Fruit fly (Drosophila melanogaster) whole organism, embryonic: Measurements from ENCODE around the gene WDR79.
A peak's percentile ranks its signal among the peaks of the same experiment; 100 is the strongest.

Experiments used
- Adf1 ChIP-seq: fragments of 200-800 bp; sonication (Bioruptor generic); IDR thresholded peaks from 2 replicates; pipeline ENCODE4 v1.3.6; 2022; ENCODE audit warnings: missing biosample characterization, missing genetic modification characterization
- Atf6 ChIP-seq: fragments of 200-800 bp; sonication (Bioruptor generic); IDR thresholded peaks from 2 replicates; pipeline ENCODE4 v1.3.6; 2022; ENCODE audit warnings: missing biosample characterization, missing genetic modification characterization
- CG10543 ChIP-seq: fragments of 200-800 bp; sonication (Bioruptor generic); optimal IDR thresholded peaks from 3 replicates; lab custom pipeline; 2017; ENCODE audit warnings: missing biosample characterization, mild to moderate bottlenecking, missing genetic modification characterization, moderate library complexity
- CG10565 ChIP-seq: fragments of 200-800 bp; sonication (Bioruptor generic); optimal IDR thresholded peaks from 3 replicates; lab custom pipeline; 2016; ENCODE audit warnings: missing biosample characterization, mild to moderate bottlenecking, missing genetic modification characterization
- CG12071 ChIP-seq: fragments of 200-800 bp; sonication (Bioruptor generic); optimal IDR thresholded peaks from 3 replicates; lab custom pipeline; 2018; ENCODE audit warnings: missing biosample characterization, mild to moderate bottlenecking, missing genetic modification characterization
- CG12155 ChIP-seq: fragments of 200-800 bp; sonication (Bioruptor generic); optimal IDR thresholded peaks from 3 replicates; lab custom pipeline; 2016; ENCODE audit warnings: missing biosample characterization, missing genetic modification characterization
- CG12219 ChIP-seq: fragments of 200-800 bp; sonication (Bioruptor generic); optimal IDR thresholded peaks from 3 replicates; lab custom pipeline; 2018; ENCODE audit warnings: missing biosample characterization, mild to moderate bottlenecking, missing genetic modification characterization
- CG13624 ChIP-seq: fragments of 200-800 bp; sonication (Bioruptor generic); optimal IDR thresholded peaks from 2 replicates; lab custom pipeline; 2016; ENCODE audit warnings: missing biosample characterization, missing genetic modification characterization
- CG13894 ChIP-seq: fragments of 200-800 bp; sonication (Bioruptor generic); optimal IDR thresholded peaks from 3 replicates; lab custom pipeline; 2018; ENCODE audit warnings: missing biosample characterization, mild to moderate bottlenecking, missing genetic modification characterization, moderate library complexity
- CG15696 ChIP-seq: fragments of 200-800 bp; sonication (Bioruptor generic); optimal IDR thresholded peaks from 2 replicates; lab custom pipeline; 2019; ENCODE audit warnings: missing biosample characterization, mild to moderate bottlenecking, missing genetic modification characterization, moderate library complexity
- CG16863 ChIP-seq: fragments of 200-800 bp; sonication (Bioruptor generic); optimal IDR thresholded peaks from 3 replicates; lab custom pipeline; 2016; ENCODE audit warnings: missing biosample characterization, missing genetic modification characterization
- CG18619 ChIP-seq: fragments of 200-800 bp; sonication (Bioruptor generic); optimal IDR thresholded peaks from 3 replicates; lab custom pipeline; 2017; ENCODE audit warnings: missing biosample characterization, mild to moderate bottlenecking, missing genetic modification characterization
- CG2129 ChIP-seq: fragments of 200-800 bp; sonication (Bioruptor generic); IDR thresholded peaks from 2 replicates; pipeline ENCODE4 v1.3.6; 2022; ENCODE audit warnings: missing biosample characterization, missing genetic modification characterization; ENCODE audit not compliant: partially characterized antibody
- CG34422 ChIP-seq: fragments of 200-800 bp; sonication (Bioruptor generic); IDR thresholded peaks from 3 replicates; pipeline ENCODE4 v1.3.6; 2022; ENCODE audit warnings: missing biosample characterization, missing genetic modification characterization
- CG42726 ChIP-seq: fragments of 200-800 bp; sonication (Bioruptor generic); IDR thresholded peaks from 2 replicates; pipeline ENCODE4 v1.3.6; 2022; ENCODE audit warnings: missing biosample characterization, missing genetic modification characterization; ENCODE audit not compliant: partially characterized antibody
- CG43689 ChIP-seq: fragments of 200-800 bp; sonication (Bioruptor generic); IDR thresholded peaks from 2 replicates; pipeline ENCODE4 v1.3.6; 2022; ENCODE audit warnings: missing biosample characterization, missing genetic modification characterization
- CG4424 ChIP-seq: fragments of 200-800 bp; sonication (Bioruptor generic); optimal IDR thresholded peaks from 3 replicates; lab custom pipeline; 2016; ENCODE audit warnings: missing biosample characterization, missing genetic modification characterization
- CG6254 ChIP-seq: fragments of 200-800 bp; sonication (Bioruptor generic); optimal IDR thresholded peaks from 3 replicates; lab custom pipeline; 2017; ENCODE audit warnings: mild to moderate bottlenecking, missing biosample characterization, missing genetic modification reagents, missing genetic modification characterization
- CG6272 ChIP-seq: fragments of 200-800 bp; sonication (Bioruptor generic); IDR thresholded peaks from 2 replicates; pipeline ENCODE4 v1.3.6; 2022; ENCODE audit warnings: missing biosample characterization, missing genetic modification characterization
- CG7839 ChIP-seq: fragments of 200-800 bp; sonication (Bioruptor generic); optimal IDR thresholded peaks from 3 replicates; lab custom pipeline; 2018; ENCODE audit warnings: missing biosample characterization, mild to moderate bottlenecking, missing genetic modification characterization, moderate library complexity
- CG8478 ChIP-seq: fragments of >200 bp; optimal IDR thresholded peaks from 2 replicates; lab custom pipeline; 2018
- CG9797 ChIP-seq: fragments of 200-800 bp; sonication (Bioruptor generic); optimal IDR thresholded peaks from 3 replicates; lab custom pipeline; 2018; ENCODE audit warnings: missing biosample characterization, mild to moderate bottlenecking, missing genetic modification characterization
- CG9932 ChIP-seq: fragments of 200-800 bp; sonication (Bioruptor generic); IDR thresholded peaks from 2 replicates; pipeline ENCODE4 v1.3.6; 2022; ENCODE audit warnings: missing biosample characterization, missing genetic modification characterization
- Dbx ChIP-seq: fragments of 200-800 bp; sonication (Bioruptor generic); IDR thresholded peaks from 3 replicates; pipeline ENCODE4 v1.3.6; 2022; ENCODE audit warnings: missing biosample characterization, missing genetic modification characterization
- Ets65A ChIP-seq: fragments of 200-800 bp; sonication (Bioruptor generic); peaks from one replicate; lab custom pipeline; 2016; ENCODE audit warnings: missing biosample characterization, missing genetic modification characterization
- Fer1 ChIP-seq: fragments of 200-800 bp; sonication (Bioruptor generic); optimal IDR thresholded peaks from 2 replicates; lab custom pipeline; 2017; ENCODE audit warnings: missing biosample characterization, mild to moderate bottlenecking, missing genetic modification characterization
- GATAe ChIP-seq: fragments of 200-800 bp; sonication (Bioruptor generic); conservative IDR thresholded peaks from 2 replicates; pipeline ENCODE4 v1.3.6; 2022; ENCODE audit warnings: missing biosample characterization, missing genetic modification characterization
- Gug ChIP-seq: fragments of 200-800 bp; sonication (Bioruptor generic); IDR thresholded peaks from 4 replicates; pipeline ENCODE4 v1.3.6; 2022; ENCODE audit warnings: missing biosample characterization, missing genetic modification characterization
- HmgD ChIP-seq: fragments of 200-800 bp; sonication (Bioruptor generic); optimal IDR thresholded peaks from 3 replicates; lab custom pipeline; 2016; ENCODE audit warnings: missing biosample characterization, missing genetic modification characterization
- Hmr ChIP-seq: fragments of 200-800 bp; sonication (Bioruptor generic); optimal IDR thresholded peaks from 3 replicates; lab custom pipeline; 2017; ENCODE audit warnings: mild to moderate bottlenecking, missing biosample characterization, missing genetic modification reagents, missing genetic modification characterization
- NFAT ChIP-seq: fragments of 200-800 bp; sonication (Bioruptor generic); IDR thresholded peaks from 2 replicates; pipeline ENCODE4 v1.3.6; 2022; ENCODE audit warnings: missing biosample characterization, missing genetic modification characterization
- abd-A ChIP-seq: fragments of 200-800 bp; sonication (Bioruptor generic); optimal IDR thresholded peaks from 3 replicates; lab custom pipeline; 2019; ENCODE audit warnings: missing biosample characterization, mild to moderate bottlenecking, missing genetic modification characterization, moderate library complexity
- al ChIP-seq: fragments of 200-800 bp; sonication (Bioruptor generic); IDR thresholded peaks from 2 replicates; pipeline ENCODE4 v1.3.6; 2022; ENCODE audit warnings: missing biosample characterization, missing genetic modification characterization
- cas ChIP-seq: fragments of 200-800 bp; sonication (Bioruptor generic); IDR thresholded peaks from 2 replicates; pipeline ENCODE4 v1.3.6; 2022; ENCODE audit warnings: missing biosample characterization, missing genetic modification characterization
- caup ChIP-seq: fragments of 200-800 bp; sonication (Bioruptor generic); optimal IDR thresholded peaks from 3 replicates; lab custom pipeline; 2017; ENCODE audit warnings: missing biosample characterization, mild to moderate bottlenecking, missing genetic modification characterization, moderate library complexity; ENCODE audit not compliant: severe bottlenecking
- dan ChIP-seq: fragments of 200-800 bp; sonication (Bioruptor generic); IDR thresholded peaks from 2 replicates; pipeline ENCODE4 v1.3.6; 2022; ENCODE audit warnings: missing biosample characterization, missing genetic modification characterization
- dm ChIP-seq: fragments of 200-800 bp; sonication (Bioruptor generic); optimal IDR thresholded peaks from 3 replicates; lab custom pipeline; 2016; ENCODE audit warnings: missing biosample characterization, missing genetic modification characterization
- dmrt99B ChIP-seq: fragments of 200-800 bp; sonication (Bioruptor generic); optimal IDR thresholded peaks from 2 replicates; lab custom pipeline; 2018; ENCODE audit warnings: missing biosample characterization, mild to moderate bottlenecking, missing genetic modification characterization, moderate library complexity
- exex ChIP-seq: fragments of 200-800 bp; sonication (Bioruptor generic); optimal IDR thresholded peaks from 4 replicates; lab custom pipeline; 2018; ENCODE audit warnings: missing biosample characterization, mild to moderate bottlenecking, missing genetic modification characterization, moderate library complexity
- hb ChIP-seq: fragments of 200-800 bp; sonication (Bioruptor generic); IDR thresholded peaks from 3 replicates; pipeline ENCODE4 v1.3.6; 2022; ENCODE audit warnings: missing biosample characterization, missing genetic modification characterization; ENCODE audit not compliant: partially characterized antibody
- pan ChIP-seq, 4 experiments: fragments of >200 bp in 3 of 4; fragments of 200-800 bp in 1 of 4; sonication (Bioruptor generic) in 1 of 4; optimal IDR thresholded peaks in 3 of 4; IDR thresholded peaks in 1 of 4; 2 replicates each; pipeline versions ENCODE4 v1.3.6 to Lab custom; 2017 to 2022; ENCODE audit warnings: missing biosample characterization in 2 of 4, missing genetic modification characterization in 2 of 4, mixed read lengths in 1 of 4
- salm ChIP-seq: fragments of 200-800 bp; sonication (Bioruptor generic); optimal IDR thresholded peaks from 2 replicates; lab custom pipeline; 2018; ENCODE audit warnings: missing biosample characterization, mild to moderate bottlenecking, missing genetic modification characterization
- scrt ChIP-seq: fragments of 200-800 bp; sonication (Bioruptor generic); optimal IDR thresholded peaks from 2 replicates; lab custom pipeline; 2018; ENCODE audit warnings: missing biosample characterization, mild to moderate bottlenecking, missing genetic modification characterization, moderate library complexity
- so ChIP-seq: fragments of 200-800 bp; sonication (Bioruptor generic); IDR thresholded peaks from 3 replicates; pipeline ENCODE4 v1.3.6; 2022; ENCODE audit warnings: missing biosample characterization, missing genetic modification characterization
- sug ChIP-seq: fragments of 200-800 bp; optimal IDR thresholded peaks from 2 replicates; lab custom pipeline; 2019; ENCODE audit warnings: missing biosample characterization, mild to moderate bottlenecking, missing genetic modification characterization, moderate library complexity
- tap ChIP-seq: fragments of 200-800 bp; optimal IDR thresholded peaks from 3 replicates; lab custom pipeline; 2019; ENCODE audit warnings: missing biosample characterization, mild to moderate bottlenecking, missing genetic modification characterization, moderate library complexity
- tgo ChIP-seq: fragments of 200-800 bp; sonication (Bioruptor generic); IDR thresholded peaks from 3 replicates; pipeline ENCODE4 v1.3.6; 2022; ENCODE audit warnings: missing biosample characterization, missing genetic modification characterization
- tio ChIP-seq: fragments of 200-800 bp; sonication (Bioruptor generic); optimal IDR thresholded peaks from 2 replicates; lab custom pipeline; 2017; ENCODE audit warnings: missing biosample characterization, missing genetic modification characterization, inconsistent platforms

The WDR79 gene

DNA sequence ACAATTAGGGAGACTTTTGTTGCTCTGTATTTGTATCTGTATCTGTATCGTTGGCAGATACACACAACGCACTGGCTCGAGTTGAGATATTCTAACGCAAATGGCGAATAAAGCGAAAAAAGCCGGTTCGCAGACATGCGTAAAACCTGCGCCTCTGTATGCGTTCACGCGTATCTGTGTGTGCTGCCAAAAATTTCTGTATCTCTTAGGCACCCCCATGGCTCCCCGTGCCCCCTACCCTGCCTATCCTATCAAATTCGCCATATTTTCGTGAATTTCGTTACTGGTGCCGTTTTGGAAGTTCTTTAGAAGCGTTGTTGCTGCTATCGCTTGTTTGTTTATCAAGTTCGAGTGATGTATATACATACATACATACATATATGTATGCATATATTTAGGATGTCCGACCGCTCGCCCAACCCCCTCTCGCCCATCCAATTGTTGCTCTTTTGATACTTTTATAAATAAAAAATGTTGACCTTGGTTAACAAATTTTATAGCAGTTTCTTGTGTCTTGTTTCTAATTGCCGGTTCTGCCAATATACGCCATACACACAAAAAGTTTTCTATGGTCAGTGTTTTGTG, 41.8 kb downstream of the WDR79 start (continued):
- TF ChIP-seq CG10543 (GFP tag; lab: Kevin White, UChicago) = peak; percentile 90
- no peak for TF ChIP-seq Ets65A
- no peak for TF ChIP-seq salm (tag; lab: Kevin White, UChicago)
- peak; percentile 48; the same call in 1 of the 2 replicates for TF ChIP-seq NFAT (GFP tag; lab: Robert Waterston, UW)
- TF ChIP-seq tgo = no peak
- TF ChIP-seq CG34422 (GFP tag; lab: Robert Waterston, UW) = peak; percentile 20; the same call in 1 of the 3 replicates
- no peak for TF ChIP-seq CG9797 (GFP tag; lab: Kevin White, UChicago)
- TF ChIP-seq Fer1 (GFP tag; lab: Kevin White, UChicago) = peak; percentile 31
- peak; percentile 58 for TF ChIP-seq scrt (GFP tag; lab: Kevin White, UChicago)
- no peak for TF ChIP-seq dm
- no peak for TF ChIP-seq pan (optimal IDR thresholded peaks at IDR 0.05; lab: Kevin White, UChicago)
- TF ChIP-seq pan (GFP tag; optimal IDR thresholded peaks at IDR 0.05 in 1 of 2, IDR thresholded peaks at IDR 0.05 in 1 of 2) = no peak
- TF ChIP-seq CG16863 (GFP tag; lab: Kevin White, UChicago) = no peak
- peak; percentile 42 for TF ChIP-seq exex (tag; lab: Kevin White, UChicago)
- TF ChIP-seq dmrt99B = no peak
- TF ChIP-seq so (GFP tag; lab: Robert Waterston, UW) = 0 out of 3 replicates have a peak, but pooled peaks have one; percentile 33
- no peak for TF ChIP-seq tap (tag; lab: Kevin White, UChicago)
- TF ChIP-seq CG2129 = no peak
- TF ChIP-seq al (GFP tag; lab: Robert Waterston, UW) = no peak
- peak; percentile 23 for TF ChIP-seq caup (GFP tag; lab: Kevin White, UChicago)
- no peak for TF ChIP-seq CG12219 (GFP tag; lab: Kevin White, UChicago)
- peak; percentile 13; the same call in 1 of the 2 replicates for TF ChIP-seq Atf6 (GFP tag; lab: Robert Waterston, UW)
- peak; percentile 85 for TF ChIP-seq Adf1
- no peak for TF ChIP-seq Gug (GFP tag; lab: Robert Waterston, UW)
- peak; percentile 96 for TF ChIP-seq CG13894 (tag; lab: Kevin White, UChicago)
- no peak for TF ChIP-seq tio (GFP tag; lab: Kevin White, UChicago)
- TF ChIP-seq hb (GFP tag; lab: Robert Waterston, UW) = no peak
- no peak for TF ChIP-seq CG12071 (GFP tag; lab: Kevin White, UChicago)
- no peak for TF ChIP-seq CG4424 (GFP tag; lab: Kevin White, UChicago)
- TF ChIP-seq CG18619 (GFP tag; lab: Kevin White, UChicago) = no peak
- peak; percentile 93 for TF ChIP-seq abd-A
- peak; percentile 50; the same call in 2 of the 3 replicates for TF ChIP-seq Dbx (GFP tag; lab: Robert Waterston, UW)
- TF ChIP-seq CG43689 (GFP tag; lab: Robert Waterston, UW) = no peak
- no peak for TF ChIP-seq dan (GFP tag; lab: Robert Waterston, UW)
- no peak for TF ChIP-seq CG8478 (lab: Kevin White, UChicago)
- TF ChIP-seq CG9932 (GFP tag; lab: Robert Waterston, UW) = peak; percentile 59; the same call in 1 of the 2 replicates
- TF ChIP-seq CG6272 (GFP tag; lab: Robert Waterston, UW) = no peak
- peak; percentile 41 for TF ChIP-seq sug (tag; lab: Kevin White, UChicago)
- peak; percentile 71 for TF ChIP-seq CG42726 (GFP tag; lab: Robert Waterston, UW)
- peak; percentile 40 for TF ChIP-seq Hmr (GFP tag; lab: Kevin White, UChicago)
- no peak for TF ChIP-seq CG10565 (GFP tag; lab: Kevin White, UChicago)
- peak; percentile 20 for TF ChIP-seq CG13624 (GFP tag; lab: Kevin White, UChicago)
- TF ChIP-seq CG15696 = no peak
- peak; percentile 48 for TF ChIP-seq GATAe (GFP tag; lab: Robert Waterston, UW)
- no peak for TF ChIP-seq CG6254 (GFP tag; lab: Kevin White, UChicago)
- no peak for TF ChIP-seq HmgD
- 0 out of 2 replicates have a peak, but pooled peaks have one; percentile 9 for TF ChIP-seq cas (GFP tag; lab: Robert Waterston, UW)
- no peak for TF ChIP-seq CG7839
- TF ChIP-seq CG12155 (GFP tag; lab: Kevin White, UChicago) = peak; percentile 23
- TF ChIP-seq, all 482 proteins: peak for 44
